Worm (Caenorhabditis elegans) whole organism, late embryonic: ENCODE results near the gene Y43F8C.16.

Source experiments
- C08G9.2 ChIP-seq: sonication (generic microtip); optimal IDR thresholded peaks from 2 replicates; lab custom pipeline; 2016; ENCODE audit warnings: mild to moderate bottlenecking, missing genetic modification characterization, moderate library complexity, missing compliant biosample characterization
- F13H6.1 ChIP-seq: sonication (generic microtip); optimal IDR thresholded peaks from 2 replicates; lab custom pipeline; 2016; ENCODE audit warnings: missing genetic modification characterization, missing compliant biosample characterization
- K02D7.2 ChIP-seq: sonication (generic microtip); optimal IDR thresholded peaks from 2 replicates; lab custom pipeline; 2017; ENCODE audit warnings: mild to moderate bottlenecking, missing genetic modification characterization, missing compliant biosample characterization
- T23F11.4 ChIP-seq: fragments of 200-800 bp; sonication (Bioruptor generic); optimal IDR thresholded peaks from 2 replicates; lab custom pipeline; 2018; ENCODE audit warnings: mild to moderate bottlenecking, missing genetic modification characterization, missing compliant biosample characterization
- ahr-1 ChIP-seq: sonication (generic microtip); optimal IDR thresholded peaks from 2 replicates; lab custom pipeline; 2016; ENCODE audit warnings: missing genetic modification characterization, missing compliant biosample characterization
- ceh-14 ChIP-seq: sonication (generic microtip); optimal IDR thresholded peaks from 2 replicates; lab custom pipeline; 2016; ENCODE audit warnings: missing genotype, missing genetic modification characterization, missing compliant biosample characterization
- ceh-30 ChIP-seq: fragments of 150-350 bp; optimal IDR thresholded peaks from 2 replicates; lab custom pipeline; 2014; ENCODE audit warnings: missing biosample characterization, missing genetic modification characterization
- ceh-45 ChIP-seq: fragments of 200-800 bp; sonication (Bioruptor generic); IDR thresholded peaks from 2 replicates; pipeline ENCODE4 v1.3.6; 2022; ENCODE audit warnings: missing genetic modification reagents, missing genetic modification characterization, missing compliant biosample characterization
- ceh-48 ChIP-seq: sonication (generic microtip); optimal IDR thresholded peaks from 2 replicates; lab custom pipeline; 2016; ENCODE audit warnings: missing genetic modification characterization, inconsistent platforms, missing compliant biosample characterization
- ceh-9 ChIP-seq: sonication (generic microtip); optimal IDR thresholded peaks from 2 replicates; lab custom pipeline; 2016; ENCODE audit warnings: mild to moderate bottlenecking, missing genetic modification characterization, inconsistent platforms, missing compliant biosample characterization
- dmd-4 ChIP-seq: sonication (generic microtip); optimal IDR thresholded peaks from 2 replicates; lab custom pipeline; 2016; ENCODE audit warnings: borderline replicate concordance, missing genetic modification characterization, missing compliant biosample characterization
- dve-1 ChIP-seq: sonication (generic microtip); optimal IDR thresholded peaks from 2 replicates; lab custom pipeline; 2017; ENCODE audit warnings: antibody characterized with exemption, mild to moderate bottlenecking, missing genetic modification characterization, missing compliant biosample characterization
- elt-2 ChIP-seq: sonication (generic microtip); optimal IDR thresholded peaks from 2 replicates; lab custom pipeline; 2016; ENCODE audit warnings: missing genetic modification reagents, missing genetic modification characterization, missing compliant biosample characterization
- elt-4 ChIP-seq: sonication (generic microtip); optimal IDR thresholded peaks from 2 replicates; lab custom pipeline; 2016; ENCODE audit warnings: missing genetic modification characterization, missing compliant biosample characterization
- fkh-10 ChIP-seq: fragments of 150-350 bp; optimal IDR thresholded peaks from 2 replicates; lab custom pipeline; 2014; ENCODE audit warnings: missing biosample characterization, missing genetic modification reagents, missing genetic modification characterization
- fkh-6 ChIP-seq: sonication (generic microtip); optimal IDR thresholded peaks from 2 replicates; lab custom pipeline; 2016; ENCODE audit warnings: missing genetic modification characterization, missing compliant biosample characterization
- hlh-13 ChIP-seq: fragments of 200-800 bp; sonication (Bioruptor generic); optimal IDR thresholded peaks from 2 replicates; lab custom pipeline; 2018; ENCODE audit warnings: mild to moderate bottlenecking, missing genetic modification characterization, missing compliant biosample characterization
- madf-2 ChIP-seq: sonication (generic microtip); optimal IDR thresholded peaks from 2 replicates; lab custom pipeline; 2017; ENCODE audit warnings: missing genetic modification characterization, missing compliant biosample characterization
- mec-3 ChIP-seq: sonication (generic microtip); optimal IDR thresholded peaks from 2 replicates; lab custom pipeline; 2016; ENCODE audit warnings: borderline replicate concordance, missing genetic modification characterization, missing compliant biosample characterization
- nhr-11 ChIP-seq: fragments of 150-350 bp; optimal IDR thresholded peaks from 2 replicates; lab custom pipeline; 2014; ENCODE audit warnings: missing biosample characterization, missing genetic modification characterization
- nhr-232 ChIP-seq: sonication (generic microtip); optimal IDR thresholded peaks from 2 replicates; lab custom pipeline; 2016; ENCODE audit warnings: missing genetic modification characterization, missing compliant biosample characterization
- odd-2 ChIP-seq: sonication (generic microtip); optimal IDR thresholded peaks from 2 replicates; lab custom pipeline; 2017; ENCODE audit warnings: antibody characterized with exemption, mild to moderate bottlenecking, missing genetic modification characterization, missing compliant biosample characterization
- pag-3 ChIP-seq: sonication (generic microtip); optimal IDR thresholded peaks from 2 replicates; lab custom pipeline; 2016; ENCODE audit warnings: missing compliant biosample characterization, missing genetic modification characterization, borderline replicate concordance
- pat-9 ChIP-seq: fragments of 200-800 bp; sonication (Bioruptor generic); optimal IDR thresholded peaks from 2 replicates; lab custom pipeline; 2018; ENCODE audit warnings: mild to moderate bottlenecking, missing genetic modification characterization, moderate library complexity, missing compliant biosample characterization
- pax-1 ChIP-seq: fragments of 150-350 bp; optimal IDR thresholded peaks from 2 replicates; lab custom pipeline; 2014; ENCODE audit warnings: missing biosample characterization, missing genetic modification characterization
- pha-2 ChIP-seq: sonication (generic microtip); optimal IDR thresholded peaks from 2 replicates; lab custom pipeline; 2017; ENCODE audit warnings: mild to moderate bottlenecking, missing genetic modification characterization, missing compliant biosample characterization
- pha-4 ChIP-seq: fragments of 150-350 bp; optimal IDR thresholded peaks from 2 replicates; lab custom pipeline; 2018; ENCODE audit warnings: missing biosample characterization, missing genetic modification reagents, missing genetic modification characterization
- ref-2 ChIP-seq: sonication (generic microtip); optimal IDR thresholded peaks from 2 replicates; lab custom pipeline; 2016; ENCODE audit warnings: missing genetic modification characterization, missing compliant biosample characterization
- rnt-1 ChIP-seq: sonication (generic microtip); optimal IDR thresholded peaks from 2 replicates; lab custom pipeline; 2016; ENCODE audit warnings: missing genetic modification characterization, missing compliant biosample characterization
- sox-2 ChIP-seq: fragments of 200-800 bp; sonication (Bioruptor generic); IDR thresholded peaks from 2 replicates; pipeline ENCODE4 v1.3.6; 2022; ENCODE audit warnings: missing genetic modification reagents, missing genetic modification characterization, missing compliant biosample characterization
- sox-4 ChIP-seq: sonication (generic microtip); optimal IDR thresholded peaks from 2 replicates; lab custom pipeline; 2017; ENCODE audit warnings: mild to moderate bottlenecking, missing genetic modification characterization, inconsistent platforms, missing compliant biosample characterization
- syd-9 ChIP-seq: sonication (generic microtip); optimal IDR thresholded peaks from 2 replicates; lab custom pipeline; 2016; ENCODE audit warnings: mild to moderate bottlenecking, missing genetic modification characterization, moderate library complexity, missing compliant biosample characterization
- unc-3 ChIP-seq, 2 experiments: fragments of 200-800 bp in 1 of 2; sonication (Bioruptor generic) in 1 of 2; sonication (generic microtip) in 1 of 2; conservative IDR thresholded peaks in 1 of 2; optimal IDR thresholded peaks in 1 of 2; 2 replicates each; pipeline versions ENCODE4 v1.3.6 to Lab custom; 2016 to 2022; ENCODE audit warnings: missing compliant biosample characterization in 2 of 2, missing genetic modification characterization in 2 of 2, missing genetic modification reagents in 1 of 2
- unc-55 ChIP-seq: sonication (generic microtip); optimal IDR thresholded peaks from 2 replicates; lab custom pipeline; 2017; ENCODE audit warnings: missing biosample characterization, missing genetic modification reagents, missing genetic modification characterization
- unc-86 ChIP-seq: sonication (generic microtip); optimal IDR thresholded peaks from 2 replicates; lab custom pipeline; 2016; ENCODE audit warnings: missing genetic modification characterization, missing compliant biosample characterization

Y43F8C.16 gene

DNA sequence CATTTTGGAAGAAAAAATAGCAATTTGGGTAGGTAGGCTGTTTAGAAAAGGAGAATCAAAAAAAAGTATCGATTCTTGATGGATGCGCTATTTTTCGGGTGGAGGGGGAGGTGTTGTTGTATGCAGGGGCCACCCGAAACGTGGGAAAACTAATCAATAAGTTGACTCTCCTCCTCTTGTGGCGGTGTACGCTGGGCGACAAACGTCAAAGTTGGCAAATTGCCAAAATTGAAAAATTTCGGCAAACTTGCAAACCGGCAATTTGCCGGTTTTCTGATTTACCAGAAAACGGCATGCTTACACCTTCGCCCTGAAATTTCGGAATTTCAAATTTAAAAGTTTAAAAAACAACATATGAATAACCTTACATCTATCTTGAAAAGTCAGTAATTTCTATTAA is 25.7 kb upstream of the Y43F8C.16 start, which contains the start of gene W04E12.2:
Gene W04E12.2, minus strand, starts transcription at position 101 of the 400 bp plus-strand sequence.
- TF ChIP-seq dmd-4 (tag; lab: Kevin White, UChicago) (no peak), ahr-1 (tag; lab: Kevin White, UChicago) (no peak), pat-9 (tag; lab: Kevin White, UChicago) (no peak), sox-2 (no peak), fkh-6 (tag; lab: Kevin White, UChicago) (no peak), K02D7.2 (tag; lab: Kevin White, UChicago) (no peak), unc-86 (no peak), unc-3 (GFP tag; conservative IDR thresholded peaks at IDR 0.05; lab: Robert Waterston, UW) (no peak), unc-3 (tag; optimal IDR thresholded peaks at IDR 0.05; lab: Kevin White, UChicago) (no peak), pax-1 (tag; lab: Kevin White, UChicago) (no peak), pha-4 (tag; lab: Kevin White, UChicago) (no peak), T23F11.4 (GFP tag; lab: Kevin White, UChicago) (no peak), odd-2 (no peak), ref-2 (tag; lab: Kevin White, UChicago) (no peak), elt-2 (tag; lab: Kevin White, UChicago) (no peak), dve-1 (tag; lab: Kevin White, UChicago) (no peak)

ce11 chrV:19738117-19738516 is 22.8 kb upstream of the Y43F8C.16 start, which contains the start of gene fbxa-131:
fbxa-131 (plus strand) TSS chrV:19738417.
- TF ChIP-seq pat-9 (tag; lab: Kevin White, UChicago): no peak
- TF ChIP-seq K02D7.2 (tag; lab: Kevin White, UChicago): no peak
- no peak for TF ChIP-seq ahr-1 (tag; lab: Kevin White, UChicago)
- TF ChIP-seq ceh-48 (tag; lab: Kevin White, UChicago): no peak
- TF ChIP-seq unc-55 (GFP tag; lab: Kevin White, UChicago): no peak
- TF ChIP-seq C08G9.2 (tag; lab: Kevin White, UChicago): no peak

DNA sequence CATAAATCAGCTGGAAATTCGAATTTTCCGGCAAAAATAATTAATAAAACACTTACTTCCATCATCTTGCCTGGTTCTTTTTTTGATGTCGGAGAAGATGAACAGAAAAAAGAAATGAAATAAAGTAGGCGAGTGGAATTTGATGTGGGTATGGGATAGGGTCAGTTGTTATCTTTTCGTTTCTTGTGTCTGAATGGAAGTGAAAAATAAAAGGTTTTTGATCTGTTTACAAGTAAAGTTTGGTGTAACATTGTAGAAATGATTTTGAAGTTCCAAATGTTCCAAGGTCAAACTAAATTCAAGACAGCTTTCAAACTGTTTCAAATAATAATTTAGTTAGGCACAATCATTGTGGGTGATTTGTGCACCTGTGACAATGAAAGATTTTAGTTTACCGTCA is 22.1 kb upstream of the Y43F8C.16 start, which contains the start of gene W04E12.7:
Gene W04E12.7, minus strand, starts transcription at position 101 of the 400 bp plus-strand sequence.
- TF ChIP-seq odd-2: no peak
- no peak for TF ChIP-seq ref-2 (tag; lab: Kevin White, UChicago)
- no peak for TF ChIP-seq dmd-4 (tag; lab: Kevin White, UChicago)
- no peak for TF ChIP-seq ceh-30 (tag; lab: Kevin White, UChicago)
- no peak for TF ChIP-seq ceh-45 (GFP tag; lab: Robert Waterston, UW)
- TF ChIP-seq pha-4 (tag; lab: Kevin White, UChicago): no peak
- TF ChIP-seq ceh-14 (tag; lab: Kevin White, UChicago): no peak

DNA sequence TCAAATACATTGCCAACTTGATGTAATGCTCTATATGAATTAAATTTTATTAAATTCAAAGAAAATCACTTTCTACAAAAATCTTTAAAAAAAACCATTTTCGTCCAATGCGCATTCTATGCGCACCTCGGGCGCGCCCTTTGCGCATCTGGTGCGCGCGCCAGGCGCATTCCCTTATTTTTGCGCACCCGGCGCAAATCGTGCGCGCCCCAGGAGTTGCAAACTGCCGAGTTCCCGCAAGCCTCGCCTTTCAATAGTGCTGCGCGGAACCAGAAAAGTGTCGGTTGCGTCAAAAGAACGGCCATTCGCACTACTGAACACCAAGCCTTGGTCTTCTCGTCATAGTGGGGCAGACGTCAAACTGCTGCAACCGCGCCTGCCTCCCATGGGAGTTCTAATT is 18.4 kb upstream of the Y43F8C.16 start:
- TF ChIP-seq pag-3 (peak; percentile 40), pha-2 (tag; lab: Kevin White, UChicago) (no peak), fkh-10 (GFP tag; lab: Kevin White, UChicago) (no peak), unc-55 (GFP tag; lab: Kevin White, UChicago) (no peak), T23F11.4 (GFP tag; lab: Kevin White, UChicago) (no peak)

- TF ChIP-seq syd-9 (tag; lab: Kevin White, UChicago) (no peak), ceh-9 (tag; lab: Kevin White, UChicago) (no peak), madf-2 (no peak), pat-9 (tag; lab: Kevin White, UChicago) (no peak), F13H6.1 (tag; lab: Kevin White, UChicago) (no peak), nhr-232 (tag; lab: Kevin White, UChicago) (no peak), rnt-1 (tag; lab: Kevin White, UChicago) (no peak), elt-4 (tag; lab: Kevin White, UChicago) (no peak), hlh-13 (GFP tag; lab: Kevin White, UChicago) (no peak), mec-3 (tag; lab: Kevin White, UChicago) (no peak), sox-4 (tag; lab: Kevin White, UChicago) (no peak), nhr-11 (no peak)
- TF ChIP-seq, all 69 proteins: peak for 0
Observed at ce11 chrV:19730280-19730679, 15.0 kb upstream of the Y43F8C.16 start, which contains the start of gene Y116F11A.1. Y116F11A.1 (plus strand) TSS chrV:19730580.
